Worm (Caenorhabditis elegans) whole organism, L4 larva: ENCODE results near the gene srx-76.

Source experiments
- F26F4.8 ChIP-seq: fragments of 200-800 bp; sonication (Bioruptor generic); conservative IDR thresholded peaks from 2 replicates; pipeline ENCODE4 v1.3.6; 2022; ENCODE audit warnings: missing genetic modification characterization, missing compliant biosample characterization
- F37D6.2 ChIP-seq: sonication (generic microtip); optimal IDR thresholded peaks from 2 replicates; lab custom pipeline; 2016; ENCODE audit warnings: mild to moderate bottlenecking, missing genetic modification characterization, missing compliant biosample characterization
- F44E2.7 ChIP-seq: fragments of 200-800 bp; sonication (Bioruptor generic); IDR thresholded peaks from 2 replicates; pipeline ENCODE4 v2.1.2; 2022; ENCODE audit warnings: missing genetic modification characterization, missing compliant biosample characterization
- R02D3.7 ChIP-seq: fragments of 150-350 bp; sonication (generic microtip); optimal IDR thresholded peaks from 3 replicates; lab custom pipeline; 2014; ENCODE audit warnings: missing biosample characterization, missing genetic modification characterization
- Y48G9A.11 ChIP-seq: fragments of 200-800 bp; sonication (Bioruptor generic); IDR thresholded peaks from 2 replicates; pipeline ENCODE4 v1.3.6; 2022; ENCODE audit warnings: missing genetic modification reagents, missing genetic modification characterization, missing compliant biosample characterization
- Y75B8A.6 ChIP-seq: fragments of 200-800 bp; sonication (Bioruptor generic); IDR thresholded peaks from 2 replicates; pipeline ENCODE4 v1.3.6; 2022; ENCODE audit warnings: missing genetic modification reagents, missing genetic modification characterization, missing compliant biosample characterization
- ZK546.5 ChIP-seq, 2 experiments: sonication (generic microtip); optimal IDR thresholded peaks; 2 replicates each; lab custom pipeline; 2017; ENCODE audit warnings: missing biosample characterization in 2 of 2, missing genetic modification characterization in 2 of 2
- aly-2 ChIP-seq: sonication (generic microtip); optimal IDR thresholded peaks from 2 replicates; lab custom pipeline; 2018; ENCODE audit warnings: missing biosample characterization, missing genetic modification characterization
- arid-1 ChIP-seq: fragments of 200-800 bp; sonication (Bioruptor generic); conservative IDR thresholded peaks from 2 replicates; pipeline ENCODE4 v1.3.6; 2022; ENCODE audit warnings: missing genetic modification reagents, missing genetic modification characterization, missing compliant biosample characterization
- ceh-62 ChIP-seq: sonication (generic microtip); optimal IDR thresholded peaks from 2 replicates; lab custom pipeline; 2017; ENCODE audit warnings: missing biosample characterization, missing genetic modification characterization
- ceh-82 ChIP-seq: sonication (generic microtip); optimal IDR thresholded peaks from 2 replicates; lab custom pipeline; 2017; ENCODE audit warnings: missing biosample characterization, missing genetic modification characterization
- ces-1 ChIP-seq: fragments of 150-350 bp; sonication (generic microtip); optimal IDR thresholded peaks from 4 replicates; lab custom pipeline; 2014; ENCODE audit warnings: missing biosample characterization, missing genetic modification reagents, missing genetic modification characterization
- ctbp-1 ChIP-seq: fragments of 200-800 bp; sonication (Bioruptor generic); IDR thresholded peaks from 2 replicates; pipeline ENCODE4 v1.3.6; 2022; ENCODE audit warnings: missing genetic modification reagents, missing genetic modification characterization, missing compliant biosample characterization
- daf-8 ChIP-seq: fragments of 200-800 bp; sonication (Bioruptor generic); IDR thresholded peaks from 2 replicates; pipeline ENCODE4 v1.3.6; 2022; ENCODE audit warnings: missing genetic modification characterization, missing compliant biosample characterization
- dmd-6 ChIP-seq: fragments of 200-800 bp; sonication (Bioruptor generic); IDR thresholded peaks from 2 replicates; pipeline ENCODE4 v1.3.6; 2022; ENCODE audit warnings: missing genetic modification reagents, missing genetic modification characterization, missing compliant biosample characterization
- dpl-1 ChIP-seq: fragments of 150-350 bp; optimal IDR thresholded peaks from 2 replicates; lab custom pipeline; 2014; ENCODE audit warnings: missing biosample characterization, missing genetic modification reagents, missing genetic modification characterization
- duxl-1 ChIP-seq: sonication (generic microtip); optimal IDR thresholded peaks from 2 replicates; lab custom pipeline; 2016; ENCODE audit warnings: mild to moderate bottlenecking, missing genetic modification characterization, moderate library complexity, missing compliant biosample characterization; ENCODE audit not compliant: poor library complexity
- dve-1 ChIP-seq: sonication (generic microtip); optimal IDR thresholded peaks from 2 replicates; lab custom pipeline; 2017; ENCODE audit warnings: antibody characterized with exemption, mild to moderate bottlenecking, missing genetic modification characterization, missing compliant biosample characterization; ENCODE audit not compliant: insufficient read depth
- egl-27 ChIP-seq: sonication (generic microtip); optimal IDR thresholded peaks from 3 replicates; lab custom pipeline; 2017; ENCODE audit warnings: missing biosample characterization, missing genetic modification reagents, missing genetic modification characterization
- hlh-11 ChIP-seq: fragments of 200-800 bp; sonication (Bioruptor generic); optimal IDR thresholded peaks from 2 replicates; lab custom pipeline; 2018; ENCODE audit warnings: mild to moderate bottlenecking, missing genetic modification characterization, missing compliant biosample characterization
- hlh-30 ChIP-seq: sonication (generic microtip); optimal IDR thresholded peaks from 2 replicates; lab custom pipeline; 2017; ENCODE audit warnings: antibody characterized with exemption, mild to moderate bottlenecking, missing genetic modification characterization, missing compliant biosample characterization; ENCODE audit not compliant: insufficient read depth
- hmg-1.1 ChIP-seq: fragments of 200-800 bp; sonication (Bioruptor generic); IDR thresholded peaks from 2 replicates; pipeline ENCODE4 v1.3.6; 2022; ENCODE audit warnings: missing genetic modification reagents, missing genetic modification characterization, missing compliant biosample characterization
- jun-1 ChIP-seq: fragments of 150-350 bp; optimal IDR thresholded peaks from 2 replicates; lab custom pipeline; 2014; ENCODE audit warnings: missing biosample characterization, missing genetic modification reagents, missing genetic modification characterization
- lin-1 ChIP-seq: fragments of 200-800 bp; sonication (Bioruptor generic); IDR thresholded peaks from 2 replicates; pipeline ENCODE4 v1.3.6; 2022; ENCODE audit warnings: missing genetic modification reagents, missing genetic modification characterization, missing compliant biosample characterization
- lin-13 ChIP-seq: fragments of 150-350 bp; optimal IDR thresholded peaks from 2 replicates; lab custom pipeline; 2014; ENCODE audit warnings: missing biosample characterization, missing genetic modification reagents, missing genetic modification characterization
- lin-15B ChIP-seq: fragments of 150-350 bp; sonication (generic microtip); optimal IDR thresholded peaks from 3 replicates; lab custom pipeline; 2014; ENCODE audit warnings: missing biosample characterization, missing genetic modification characterization
- lin-29 ChIP-seq: fragments of 200-800 bp; sonication (Bioruptor generic); IDR thresholded peaks from 2 replicates; pipeline ENCODE4 v1.3.6; 2022; ENCODE audit warnings: missing genetic modification reagents, missing genetic modification characterization, missing compliant biosample characterization
- lin-38 ChIP-seq: fragments of 200-800 bp; sonication (Bioruptor generic); IDR thresholded peaks from 2 replicates; pipeline ENCODE4 v1.3.6; 2022; ENCODE audit warnings: missing genetic modification reagents, missing genetic modification characterization, missing compliant biosample characterization
- lin-39 ChIP-seq: fragments of 150-350 bp; optimal IDR thresholded peaks from 2 replicates; lab custom pipeline; 2014; ENCODE audit warnings: missing biosample characterization, missing genetic modification reagents, missing genetic modification characterization
- lir-3 ChIP-seq: sonication (generic microtip); optimal IDR thresholded peaks from 2 replicates; lab custom pipeline; 2016; ENCODE audit warnings: mild to moderate bottlenecking, missing genetic modification characterization, missing compliant biosample characterization
- lsy-2 ChIP-seq, 2 experiments: fragments of 150-350 bp in 1 of 2; sonication (generic microtip) in 1 of 2; optimal IDR thresholded peaks; 2 replicates each; lab custom pipeline; 2014 to 2017; ENCODE audit warnings: missing biosample characterization in 2 of 2, missing genetic modification characterization in 2 of 2
- madf-5 ChIP-seq, 2 experiments: fragments of 200-800 bp; sonication (Bioruptor generic); IDR thresholded peaks; 2 replicates each; pipeline ENCODE4 v1.3.6; 2022; ENCODE audit warnings: missing compliant biosample characterization in 2 of 2, missing genetic modification characterization in 2 of 2
- mdl-1 ChIP-seq, 2 experiments: fragments of 150-350 bp in 1 of 2; sonication (generic microtip) in 1 of 2; optimal IDR thresholded peaks; 2 replicates each; lab custom pipeline; 2014 to 2017; ENCODE audit warnings: missing biosample characterization in 2 of 2, missing genetic modification characterization in 2 of 2
- mep-1 ChIP-seq: fragments of 150-350 bp; sonication (generic microtip); optimal IDR thresholded peaks from 3 replicates; lab custom pipeline; 2014; ENCODE audit warnings: missing biosample characterization, missing genetic modification characterization
- mes-2 ChIP-seq: sonication (generic microtip); optimal IDR thresholded peaks from 2 replicates; lab custom pipeline; 2016; ENCODE audit warnings: missing genotype, mild to moderate bottlenecking, missing genetic modification characterization, missing compliant biosample characterization; ENCODE audit not compliant: poor library complexity, severe bottlenecking
- mxl-2 ChIP-seq: fragments of 200-800 bp; sonication (Bioruptor generic); conservative IDR thresholded peaks from 2 replicates; pipeline ENCODE4 v1.3.6; 2022; ENCODE audit warnings: missing genetic modification reagents, missing genetic modification characterization, missing compliant biosample characterization
- nhr-237 ChIP-seq: sonication (generic microtip); optimal IDR thresholded peaks from 2 replicates; lab custom pipeline; 2017; ENCODE audit warnings: missing biosample characterization, missing genetic modification characterization
- nhr-28 ChIP-seq: fragments of 150-350 bp; optimal IDR thresholded peaks from 2 replicates; lab custom pipeline; 2014; ENCODE audit warnings: missing biosample characterization, missing genetic modification characterization
- nhr-41 ChIP-seq: fragments of 200-800 bp; sonication (Bioruptor generic); IDR thresholded peaks from 2 replicates; pipeline ENCODE4 v1.3.6; 2022; ENCODE audit warnings: missing genetic modification reagents, missing genetic modification characterization, missing compliant biosample characterization
- nhr-48 ChIP-seq: sonication (generic microtip); optimal IDR thresholded peaks from 2 replicates; lab custom pipeline; 2016; ENCODE audit warnings: mild to moderate bottlenecking, missing genetic modification characterization, missing compliant biosample characterization
- nhr-77 ChIP-seq: fragments of 150-350 bp; optimal IDR thresholded peaks from 2 replicates; lab custom pipeline; 2014; ENCODE audit warnings: missing biosample characterization, missing genetic modification characterization
- sdz-12 ChIP-seq: fragments of 200-800 bp; sonication (Bioruptor generic); optimal IDR thresholded peaks from 2 replicates; lab custom pipeline; 2018; ENCODE audit warnings: mild to moderate bottlenecking, missing genetic modification characterization, missing compliant biosample characterization
- set-16 ChIP-seq: fragments of 200-800 bp; sonication (Bioruptor generic); IDR thresholded peaks from 2 replicates; pipeline ENCODE4 v1.3.6; 2022; ENCODE audit warnings: missing genetic modification reagents, missing genetic modification characterization, missing compliant biosample characterization
- skn-1 ChIP-seq: fragments of 150-350 bp; optimal IDR thresholded peaks from 2 replicates; lab custom pipeline; 2014; ENCODE audit warnings: missing biosample characterization, missing genetic modification characterization
- snpc-1.2 ChIP-seq: fragments of 200-800 bp; sonication (Bioruptor generic); IDR thresholded peaks from 2 replicates; pipeline ENCODE4 v1.3.6; 2022; ENCODE audit warnings: missing genetic modification reagents, missing genetic modification characterization, missing compliant biosample characterization
- snpc-4 ChIP-seq: fragments of 150-350 bp; optimal IDR thresholded peaks from 2 replicates; lab custom pipeline; 2014; ENCODE audit warnings: missing biosample characterization, missing genetic modification characterization
- spr-3 ChIP-seq: fragments of 200-800 bp; sonication (Bioruptor generic); optimal IDR thresholded peaks from 2 replicates; lab custom pipeline; 2018; ENCODE audit warnings: mild to moderate bottlenecking, missing genetic modification characterization, missing compliant biosample characterization
- tra-1 ChIP-seq: fragments of 200-800 bp; sonication (Bioruptor generic); IDR thresholded peaks from 2 replicates; pipeline ENCODE4 v1.3.6; 2022; ENCODE audit warnings: missing genetic modification reagents, missing genetic modification characterization, missing compliant biosample characterization
- zag-1 ChIP-seq: fragments of 150-350 bp; optimal IDR thresholded peaks from 2 replicates; lab custom pipeline; 2014; ENCODE audit warnings: missing biosample characterization, missing genetic modification characterization
- zfp-3 ChIP-seq: fragments of 200-800 bp; sonication (Bioruptor generic); conservative IDR thresholded peaks from 2 replicates; pipeline ENCODE4 v1.3.6; 2022; ENCODE audit warnings: missing genetic modification reagents, missing genetic modification characterization, missing compliant biosample characterization
- zip-11 ChIP-seq: fragments of 200-800 bp; sonication (Bioruptor generic); IDR thresholded peaks from 2 replicates; pipeline ENCODE4 v1.3.6; 2022; ENCODE audit warnings: missing genetic modification characterization, missing compliant biosample characterization
- zip-2 ChIP-seq: fragments of 150-350 bp; optimal IDR thresholded peaks from 2 replicates; lab custom pipeline; 2014; ENCODE audit warnings: missing biosample characterization, missing genetic modification characterization
- ztf-7 ChIP-seq: fragments of 150-350 bp; optimal IDR thresholded peaks from 2 replicates; lab custom pipeline; 2014; ENCODE audit warnings: missing biosample characterization, missing genetic modification characterization

The srx-76 gene

ce11 chrV:11885087-11885486 lies 6.5 kb upstream of the srx-76 start:
- peak in 1 of 2 experiments; percentile 56 for TF ChIP-seq mdl-1 (tag; optimal IDR thresholded peaks at IDR 0.05; lab: Kevin White, UChicago)
- no peak for TF ChIP-seq egl-27
- peak; percentile 77 for TF ChIP-seq dve-1 (tag; lab: Kevin White, UChicago)
- TF ChIP-seq ztf-7: no peak
- no peak for TF ChIP-seq ceh-82 (tag; lab: Kevin White, UChicago)
- no peak for TF ChIP-seq ceh-62 (tag; lab: Kevin White, UChicago)
- peak; percentile 84 for TF ChIP-seq nhr-28 (tag; lab: Kevin White, UChicago)
- peak; percentile 80 for TF ChIP-seq nhr-77 (tag; lab: Kevin White, UChicago)
- no peak for TF ChIP-seq R02D3.7 (tag; lab: Kevin White, UChicago)
- no peak for TF ChIP-seq duxl-1
- no peak for TF ChIP-seq snpc-4 (tag; lab: Kevin White, UChicago)
- TF ChIP-seq zip-11 (GFP tag; lab: Robert Waterston, UW): no peak
- TF ChIP-seq ctbp-1 (GFP tag; lab: Robert Waterston, UW): no peak
- peak; percentile 28 for TF ChIP-seq mep-1 (tag; lab: Kevin White, UChicago)
- no peak for TF ChIP-seq ZK546.5 (tag; optimal IDR thresholded peaks at IDR 0.05; lab: Kevin White, UChicago)
- TF ChIP-seq arid-1 (GFP tag; lab: Robert Waterston, UW): no peak
- no peak for TF ChIP-seq Y48G9A.11 (GFP tag; lab: Robert Waterston, UW)
- TF ChIP-seq snpc-1.2 (GFP tag; lab: Robert Waterston, UW): no peak
- no peak for TF ChIP-seq lin-38 (GFP tag; lab: Robert Waterston, UW)
- no peak for TF ChIP-seq dpl-1 (GFP tag; lab: Kevin White, UChicago)
- TF ChIP-seq zag-1 (tag; lab: Kevin White, UChicago): no peak
- no peak for TF ChIP-seq Y75B8A.6 (GFP tag; lab: Robert Waterston, UW)
- TF ChIP-seq nhr-48 (tag; lab: Kevin White, UChicago): no peak
- TF ChIP-seq sdz-12 (GFP tag; lab: Kevin White, UChicago): no peak
- TF ChIP-seq lin-15B (tag; lab: Kevin White, UChicago): no peak
- TF ChIP-seq zip-2: no peak
- no peak for TF ChIP-seq nhr-237
- no peak for TF ChIP-seq F26F4.8
- TF ChIP-seq dmd-6: peak; percentile 83
- no peak for TF ChIP-seq lin-39
- no peak for TF ChIP-seq lin-1 (GFP tag; lab: Robert Waterston, UW)
- TF ChIP-seq madf-5 (GFP tag; IDR thresholded peaks at IDR 0.05; lab: Robert Waterston, UW): no peak
- TF ChIP-seq tra-1 (GFP tag; lab: Robert Waterston, UW): no peak
- TF ChIP-seq aly-2 (tag; lab: Kevin White, UChicago): no peak
- TF ChIP-seq hlh-30 (tag; lab: Kevin White, UChicago): peak; percentile 18
- no peak for TF ChIP-seq mes-2 (tag; lab: Kevin White, UChicago)
- TF ChIP-seq nhr-41 (GFP tag; lab: Robert Waterston, UW): no peak
- no peak for TF ChIP-seq lin-29 (GFP tag; lab: Robert Waterston, UW)
- no peak for TF ChIP-seq mxl-2 (GFP tag; lab: Robert Waterston, UW)
- TF ChIP-seq hmg-1.1 (GFP tag; lab: Robert Waterston, UW): no peak
- no peak for TF ChIP-seq F44E2.7 (GFP tag; lab: Robert Waterston, UW)
- no peak for TF ChIP-seq jun-1 (tag; lab: Kevin White, UChicago)
- no peak for TF ChIP-seq spr-3 (GFP tag; lab: Kevin White, UChicago)
- TF ChIP-seq lir-3: no peak
- no peak for TF ChIP-seq lin-13 (GFP tag; lab: Kevin White, UChicago)
- TF ChIP-seq hlh-11 (tag; lab: Kevin White, UChicago): no peak
- TF ChIP-seq set-16 (GFP tag; lab: Robert Waterston, UW): no peak
- TF ChIP-seq daf-8 (GFP tag; lab: Robert Waterston, UW): no peak
- TF ChIP-seq ces-1 (GFP tag; lab: Kevin White, UChicago): no peak
- TF ChIP-seq lsy-2 (tag; optimal IDR thresholded peaks at IDR 0.05; lab: Kevin White, UChicago): no peak
- no peak for TF ChIP-seq skn-1 (tag; lab: Kevin White, UChicago)
- no peak for TF ChIP-seq F37D6.2 (tag; lab: Kevin White, UChicago)
- TF ChIP-seq zfp-3 (GFP tag; lab: Robert Waterston, UW): no peak
